Worm (Caenorhabditis elegans): ENCODE data around the gene nlp-5.

nlp-5 gene

DNA sequence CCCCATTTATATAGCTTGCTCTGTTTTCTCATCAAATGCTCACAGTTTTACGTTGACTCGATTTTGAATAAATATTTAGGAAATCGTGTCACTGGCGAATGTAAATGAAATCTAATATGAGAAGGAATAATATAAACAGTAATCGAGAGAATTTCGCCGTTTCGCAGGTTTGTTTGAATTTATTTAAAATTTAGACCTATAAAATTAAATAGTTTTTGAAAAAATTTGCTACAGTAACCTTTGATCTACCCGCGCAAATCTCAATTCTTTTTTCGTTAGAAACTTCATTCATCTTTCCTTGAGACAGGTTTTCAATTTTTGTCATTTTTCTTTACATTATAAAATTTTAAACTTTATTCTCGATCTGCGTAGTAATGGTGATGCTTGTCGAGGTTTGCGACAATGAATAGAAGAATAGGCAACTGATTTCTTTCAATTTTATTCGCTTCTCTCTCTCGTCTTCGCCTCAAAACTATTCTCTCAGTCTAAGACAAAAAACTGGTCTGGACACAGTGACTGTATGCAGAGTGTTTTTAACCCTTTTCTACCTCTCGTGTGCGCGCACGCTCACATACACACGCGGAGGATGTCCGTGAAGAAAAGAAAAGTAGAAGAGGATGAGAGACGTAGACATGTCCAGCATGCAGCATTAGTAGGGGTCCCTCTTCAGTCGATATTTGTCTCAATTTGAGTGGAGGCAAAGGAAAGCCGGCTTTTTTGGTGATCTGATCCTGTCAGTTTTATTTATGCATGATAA is 15.8 kb upstream of the nlp-5 start, which contains the start of gene dab-1 (continued):
- TF ChIP-seq let-526 (GFP tag; IDR thresholded peaks at IDR 0.05) (no peak), unc-130 (GFP tag; optimal IDR thresholded peaks at IDR 0.05) (no peak), hlh-26 (GFP tag; conservative IDR thresholded peaks at IDR 0.05) (no peak), cebp-1 (GFP tag; IDR thresholded peaks at IDR 0.05) (no peak), cebp-1 (tag; optimal IDR thresholded peaks at IDR 0.05) (peak; percentile 4), madf-3 (GFP tag; IDR thresholded peaks at IDR 0.05) (no peak), bed-2 (GFP tag; IDR thresholded peaks at IDR 0.05) (no peak), F33H1.4 (GFP tag; IDR thresholded peaks at IDR 0.05) (peak; percentile 55), nhr-120 (GFP tag; IDR thresholded peaks at IDR 0.05) (no peak), lsy-27 (tag; optimal IDR thresholded peaks at IDR 0.05; ENCODE audit: borderline replicate concordance, insufficient read depth) (no peak), snpc-1.3 (tag; optimal IDR thresholded peaks at IDR 0.05; ENCODE audit: insufficient read depth) (no peak), rcor-1 (GFP tag; IDR thresholded peaks at IDR 0.05) (no peak), F10E7.11 (tag; optimal IDR thresholded peaks at IDR 0.05) (no peak), sptf-2 (GFP tag; optimal IDR thresholded peaks at IDR 0.05) (no peak), hmg-20 (GFP tag; IDR thresholded peaks at IDR 0.05) (no peak), him-1 (tag; optimal IDR thresholded peaks at IDR 0.05) (no peak), lag-1 (GFP tag; IDR thresholded peaks at IDR 0.05) (no peak), D2030.7 (GFP tag; IDR thresholded peaks at IDR 0.05) (no peak), lsl-1 (GFP tag; optimal IDR thresholded peaks at IDR 0.05) (peak; percentile 72), ceh-91 (GFP tag; IDR thresholded peaks at IDR 0.05) (0 out of 2 replicates have a peak, but pooled peaks have one; percentile 14), efl-1 (GFP tag; optimal IDR thresholded peaks at IDR 0.05) (peak; percentile 88), sdz-38 (tag; optimal IDR thresholded peaks at IDR 0.05) (no peak), Y56A3A.18 (GFP tag; IDR thresholded peaks at IDR 0.05) (no peak), lin-54 (GFP tag; optimal IDR thresholded peaks at IDR 0.05) (peak; percentile 43), nhr-80 (tag; optimal IDR thresholded peaks at IDR 0.05) (no peak), ceh-58 (GFP tag; IDR thresholded peaks at IDR 0.05) (no peak), ceh-79 (tag; optimal IDR thresholded peaks at IDR 0.05) (no peak), ceh-27 (GFP tag; optimal IDR thresholded peaks at IDR 0.05) (peak; percentile 2)

DNA sequence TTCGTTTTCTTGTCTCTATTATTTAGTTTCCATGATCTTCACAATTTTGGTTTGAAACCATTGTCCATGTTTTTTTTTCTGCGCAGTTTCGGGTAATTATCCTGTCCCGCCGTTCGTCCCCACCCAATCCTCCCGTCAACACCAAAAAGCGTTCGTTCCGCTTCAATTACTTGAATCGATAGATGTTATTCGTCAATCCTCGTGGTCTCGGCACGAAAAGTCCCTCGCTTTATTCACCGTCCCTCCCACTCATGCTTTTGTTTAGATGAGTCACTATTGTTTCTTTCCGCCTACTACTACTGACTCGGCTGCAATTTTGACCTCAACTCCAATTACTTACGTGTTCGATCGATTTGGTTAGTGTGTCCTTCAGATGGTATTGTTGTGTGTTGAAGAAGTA is 14.8 kb upstream of the nlp-5 start:
- TF ChIP-seq aptf-3 (GFP tag; IDR thresholded peaks at IDR 0.05) = peak; percentile 33; the same call in 1 of the 2 replicates
- TF ChIP-seq nhr-120 (GFP tag; IDR thresholded peaks at IDR 0.05) = no peak

ce11 chrII:8223945-8224344 is 14.3 kb upstream of the nlp-5 start:
- TF ChIP-seq sptf-2 (GFP tag; optimal IDR thresholded peaks at IDR 0.05) (no peak), hmg-20 (GFP tag; IDR thresholded peaks at IDR 0.05) (no peak), nhr-80 (tag; optimal IDR thresholded peaks at IDR 0.05) (no peak), ceh-91 (GFP tag; IDR thresholded peaks at IDR 0.05) (no peak), ZK185.1 (tag; optimal IDR thresholded peaks at IDR 0.05; ENCODE audit: poor library complexity, severe bottlenecking) (no peak), sea-2 (GFP tag; IDR thresholded peaks at IDR 0.05) (no peak), nhr-90 (tag; optimal IDR thresholded peaks at IDR 0.05) (no peak), mel-28 (tag; optimal IDR thresholded peaks at IDR 0.05; ENCODE audit: borderline replicate concordance) (no peak), pha-4 (tag; optimal IDR thresholded peaks at IDR 0.05) (no peak), rpc-1 (optimal IDR thresholded peaks at IDR 0.05) (no peak), rpc-1 (tag; optimal IDR thresholded peaks at IDR 0.05) (no peak), Y53G8AR.9 (GFP tag; conservative IDR thresholded peaks at IDR 0.05) (no peak), repo-1 (tag; optimal IDR thresholded peaks at IDR 0.05) (no peak), T07F8.4 (tag; optimal IDR thresholded peaks at IDR 0.05) (no peak)

Measured in whole organism, young adult.